Fruit fly (Drosophila melanogaster) Kc167 (cell line): Measurements from ENCODE around the gene pn.

Experiments
- Myc ChIP-seq: fragments of >200 bp; optimal IDR thresholded peaks from 2 replicates; lab custom pipeline; 2017; ENCODE audit warnings: missing external identifiers
- Sin3A ChIP-seq: fragments of >200 bp; optimal IDR thresholded peaks from 2 replicates; lab custom pipeline; 2018; ENCODE audit warnings: missing external identifiers
- h ChIP-seq: fragments of >200 bp; optimal IDR thresholded peaks from 3 replicates; lab custom pipeline; 2018; ENCODE audit warnings: missing external identifiers
- insv ChIP-seq: fragments of >200 bp; optimal IDR thresholded peaks from 3 replicates; lab custom pipeline; 2018; ENCODE audit warnings: missing external identifiers
- psq ChIP-seq: fragments of >200 bp; optimal IDR thresholded peaks from 2 replicates; lab custom pipeline; 2017; ENCODE audit warnings: missing external identifiers
- ttk ChIP-seq: sonication (Bioruptor generic); optimal IDR thresholded peaks from 2 replicates; lab custom pipeline; 2017; ENCODE audit warnings: missing external identifiers

DNA sequence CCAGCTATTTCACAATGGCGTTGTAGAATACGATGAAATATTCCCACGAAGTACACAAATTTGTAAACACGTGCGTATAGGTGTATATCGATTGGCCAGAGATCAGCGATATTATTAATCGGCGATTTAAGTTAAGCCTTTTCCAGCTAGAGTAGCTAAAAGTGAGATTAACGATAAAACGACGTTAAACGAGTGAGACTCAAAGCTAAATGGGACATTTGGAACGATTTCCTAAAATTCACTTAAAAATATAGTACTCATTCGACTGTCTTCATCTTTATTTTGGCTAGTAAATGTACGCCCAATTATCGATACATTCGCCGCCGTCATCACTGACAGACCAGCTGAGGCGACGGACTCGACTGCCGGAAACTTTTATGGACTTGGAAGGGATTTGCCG, 3.6 kb downstream of the pn start, which contains the start of the genes Nmd3 and CG17776:
- TF ChIP-seq Myc (lab: Kevin White, UChicago) (no peak), ttk (lab: Kevin White, UChicago) (no peak), h (lab: Kevin White, UChicago) (no peak), insv (lab: Kevin White, UChicago) (no peak), psq (lab: Kevin White, UChicago) (no peak), Sin3A (lab: Kevin White, UChicago) (no peak)
